Fruit fly (Drosophila melanogaster) whole organism, wandering third instar larva: ENCODE results near the gene dbo.
A peak's percentile ranks its signal among the peaks of the same experiment; 100 is the strongest.

Source experiments
- Abd-B ChIP-seq: fragments of >200 bp; optimal IDR thresholded peaks from 2 replicates; lab custom pipeline; 2017; ENCODE audit warnings: missing biosample characterization, missing genetic modification characterization
- CG32264 ChIP-seq: fragments of 200-800 bp; sonication (Bioruptor generic); optimal IDR thresholded peaks from 2 replicates; lab custom pipeline; 2016; ENCODE audit warnings: missing biosample characterization, missing genetic modification characterization
- CG9705 ChIP-seq: fragments of 200-800 bp; sonication (Bioruptor generic); optimal IDR thresholded peaks from 2 replicates; lab custom pipeline; 2018; ENCODE audit warnings: missing biosample characterization, mild to moderate bottlenecking, missing genetic modification characterization
- CrebA ChIP-seq: fragments of 200-800 bp; sonication (Bioruptor generic); optimal IDR thresholded peaks from 2 replicates; lab custom pipeline; 2016; ENCODE audit warnings: missing biosample characterization, mild to moderate bottlenecking, missing genetic modification characterization, borderline replicate concordance
- Dfd ChIP-seq: fragments of >200 bp; optimal IDR thresholded peaks from 2 replicates; lab custom pipeline; 2017; ENCODE audit warnings: missing biosample characterization, missing genetic modification characterization
- Dif ChIP-seq: fragments of 200-275, 200-300 bp; sonication (Bioruptor generic); optimal IDR thresholded peaks from 2 replicates; lab custom pipeline; 2018; ENCODE audit warnings: missing biosample characterization, missing genetic modification characterization; ENCODE audit not compliant: partially characterized antibody
- GATAd ChIP-seq: sonication (Bioruptor generic); optimal IDR thresholded peaks from 2 replicates; lab custom pipeline; 2016; ENCODE audit warnings: missing biosample characterization, missing genetic modification characterization
- HLH106 ChIP-seq: fragments of 200-800 bp; optimal IDR thresholded peaks from 3 replicates; lab custom pipeline; 2019; ENCODE audit warnings: missing biosample characterization, mild to moderate bottlenecking, missing genetic modification characterization, moderate library complexity
- Hnf4 ChIP-seq: fragments of 200-800 bp; sonication (Bioruptor generic); optimal IDR thresholded peaks from 2 replicates; lab custom pipeline; 2016; ENCODE audit warnings: missing biosample characterization, mild to moderate bottlenecking, missing genetic modification characterization
- Hr78 ChIP-seq: fragments of >200 bp; optimal IDR thresholded peaks from 2 replicates; lab custom pipeline; 2017; ENCODE audit warnings: missing biosample characterization, missing genetic modification characterization
- Hr83 ChIP-seq: fragments of 200-300 bp; sonication (Bioruptor generic); optimal IDR thresholded peaks from 2 replicates; lab custom pipeline; 2016; ENCODE audit warnings: missing biosample characterization, mild to moderate bottlenecking, missing genetic modification characterization, moderate library complexity; ENCODE audit not compliant: poor library complexity, severe bottlenecking
- Jra ChIP-seq: sonication (Bioruptor generic); optimal IDR thresholded peaks from 2 replicates; lab custom pipeline; 2016; ENCODE audit warnings: missing biosample characterization, missing genetic modification characterization
- Mio ChIP-seq: sonication (Bioruptor generic); optimal IDR thresholded peaks from 2 replicates; lab custom pipeline; 2016; ENCODE audit warnings: missing biosample characterization, missing genetic modification characterization
- Myc ChIP-seq: fragments of >200 bp; optimal IDR thresholded peaks from 2 replicates; lab custom pipeline; 2017
- N ChIP-seq: fragments of >200 bp; optimal IDR thresholded peaks from 2 replicates; lab custom pipeline; 2018; ENCODE audit warnings: missing biosample characterization, missing external identifiers, missing genetic modification characterization
- OdsH ChIP-seq: fragments of 200-800 bp; sonication (Bioruptor generic); optimal IDR thresholded peaks from 2 replicates; lab custom pipeline; 2016; ENCODE audit warnings: missing biosample characterization, mild to moderate bottlenecking, missing genetic modification characterization
- Rel ChIP-seq, 2 experiments: fragments of 200-800 bp; sonication (Bioruptor generic) in 1 of 2; optimal IDR thresholded peaks; 2 replicates in 1 of 2; 3 replicates in 1 of 2; lab custom pipeline; 2016 to 2019; ENCODE audit warnings: mild to moderate bottlenecking in 2 of 2, missing biosample characterization in 2 of 2, missing genetic modification characterization in 2 of 2, moderate library complexity in 1 of 2
- Sp1 ChIP-seq: fragments of 200-800 bp; sonication (Bioruptor generic); optimal IDR thresholded peaks from 3 replicates; lab custom pipeline; 2019; ENCODE audit warnings: missing biosample characterization, mild to moderate bottlenecking, missing genetic modification characterization, moderate library complexity
- Vsx2 ChIP-seq: fragments of 200-300, 225-300 bp; sonication (Bioruptor generic); optimal IDR thresholded peaks from 2 replicates; lab custom pipeline; 2018; ENCODE audit warnings: missing biosample characterization, missing genetic modification characterization; ENCODE audit not compliant: partially characterized antibody
- br ChIP-seq: fragments of 200-800 bp; sonication (Bioruptor generic); optimal IDR thresholded peaks from 2 replicates; lab custom pipeline; 2016; ENCODE audit warnings: missing biosample characterization, missing genetic modification characterization
- brk ChIP-seq: fragments of 200-800 bp; sonication (Bioruptor generic); optimal IDR thresholded peaks from 2 replicates; lab custom pipeline; 2016; ENCODE audit warnings: missing biosample characterization, mild to moderate bottlenecking, missing genetic modification characterization
- dl ChIP-seq, 2 experiments: fragments of 175-275, 200-275 bp in 1 of 2; fragments of 200-275 bp in 1 of 2; sonication (Bioruptor generic); optimal IDR thresholded peaks; lab custom pipeline; 2018; ENCODE audit warnings: mild to moderate bottlenecking in 2 of 2, missing biosample characterization in 2 of 2, missing genetic modification characterization in 2 of 2, moderate library complexity in 2 of 2; ENCODE audit not compliant: partially characterized antibody in 2 of 2, insufficient read depth in 1 of 2
- dmrt93B ChIP-seq: fragments of 200-800 bp; sonication (Bioruptor generic); optimal IDR thresholded peaks from 2 replicates; lab custom pipeline; 2018; ENCODE audit warnings: missing biosample characterization, mild to moderate bottlenecking, missing genetic modification characterization
- dsf ChIP-seq: sonication (Bioruptor generic); optimal IDR thresholded peaks from 2 replicates; lab custom pipeline; 2016; ENCODE audit warnings: missing biosample characterization, missing genetic modification characterization, borderline replicate concordance
- ey ChIP-seq: fragments of 200-800 bp; sonication (Bioruptor generic); optimal IDR thresholded peaks from 2 replicates; lab custom pipeline; 2016; ENCODE audit warnings: missing biosample characterization, missing genetic modification characterization
- foxo ChIP-seq, 2 experiments: fragments of 200-800 bp; sonication (Bioruptor generic); optimal IDR thresholded peaks; 2 replicates in 1 of 2; 3 replicates in 1 of 2; lab custom pipeline; 2016 to 2017; ENCODE audit warnings: missing biosample characterization in 2 of 2, missing genetic modification characterization in 2 of 2
- fru ChIP-seq: fragments of 200-800 bp; sonication (Bioruptor generic); optimal IDR thresholded peaks from 3 replicates; lab custom pipeline; 2016; ENCODE audit warnings: missing biosample characterization, mild to moderate bottlenecking, missing genetic modification characterization
- h ChIP-seq: fragments of 200-800 bp; sonication (Bioruptor generic); optimal IDR thresholded peaks from 3 replicates; lab custom pipeline; 2016; ENCODE audit warnings: missing biosample characterization, mild to moderate bottlenecking, missing genetic modification characterization
- jim ChIP-seq: fragments of 175-275, 200-325 bp; sonication (Bioruptor generic); optimal IDR thresholded peaks from 2 replicates; lab custom pipeline; 2016; ENCODE audit warnings: missing biosample characterization, mild to moderate bottlenecking, missing genetic modification characterization
- lola ChIP-seq: fragments of >200 bp; optimal IDR thresholded peaks from 2 replicates; lab custom pipeline; 2017; ENCODE audit warnings: missing biosample characterization, missing genetic modification characterization
- pan ChIP-seq: fragments of >200 bp; optimal IDR thresholded peaks from 2 replicates; lab custom pipeline; 2017
- psq ChIP-seq: fragments of 200-800 bp; sonication (Bioruptor generic); optimal IDR thresholded peaks from 3 replicates; lab custom pipeline; 2017; ENCODE audit warnings: missing biosample characterization, mild to moderate bottlenecking, missing genetic modification characterization, moderate library complexity
- rgr ChIP-seq: fragments of 200-800 bp; sonication (Bioruptor generic); optimal IDR thresholded peaks from 3 replicates; lab custom pipeline; 2016; ENCODE audit warnings: missing biosample characterization, mild to moderate bottlenecking, missing genetic modification characterization
- sage ChIP-seq: fragments of 200-800 bp; sonication (Bioruptor generic); optimal IDR thresholded peaks from 2 replicates; lab custom pipeline; 2016; ENCODE audit warnings: missing biosample characterization, mild to moderate bottlenecking, missing genetic modification characterization
- sv ChIP-seq: fragments of 200-800 bp; sonication (Bioruptor generic); optimal IDR thresholded peaks from 3 replicates; lab custom pipeline; 2016; ENCODE audit warnings: missing biosample characterization, missing genetic modification characterization
- tai ChIP-seq: sonication (Bioruptor generic); optimal IDR thresholded peaks from 2 replicates; lab custom pipeline; 2016; ENCODE audit warnings: missing biosample characterization, missing genetic modification characterization
- usp ChIP-seq: fragments of >200 bp; optimal IDR thresholded peaks from 2 replicates; lab custom pipeline; 2017; ENCODE audit warnings: missing biosample characterization, missing genetic modification characterization
- woc ChIP-seq: sonication (Bioruptor generic); optimal IDR thresholded peaks from 2 replicates; lab custom pipeline; 2016; ENCODE audit warnings: missing biosample characterization, mild to moderate bottlenecking, missing genetic modification characterization

The dbo gene

dm6 chr3L:15826985-15827635 is 422 bp downstream of the dbo start:
- TF ChIP-seq HLH106 (tag; lab: Kevin White, UChicago) (peak; percentile 90), Mio (no peak), Hr78 (GFP tag; lab: Kevin White, UChicago) (no peak), Hnf4 (peak; percentile 61), Dfd (GFP tag; lab: Kevin White, UChicago) (no peak), rgr (peak; percentile 87), usp (GFP tag; lab: Kevin White, UChicago) (no peak), Abd-B (GFP tag; lab: Kevin White, UChicago) (no peak), OdsH (peak; percentile 88), h (GFP tag; lab: Kevin White, UChicago) (peak; percentile 81), woc (peak; percentile 38), jim (GFP tag; lab: Kevin White, UChicago) (no peak), dl (GFP tag; optimal IDR thresholded peaks at IDR 0.05; lab: Kevin White, UChicago; ENCODE audit: insufficient read depth in 1 of 2, partially characterized antibody in 2 of 2) (no peak), br (GFP tag; lab: Kevin White, UChicago) (peak; percentile 63), fru (GFP tag; lab: Kevin White, UChicago) (peak; percentile 85), Jra (GFP tag; lab: Kevin White, UChicago) (no peak), foxo (GFP tag; optimal IDR thresholded peaks at IDR 0.05; lab: Kevin White, UChicago) (peak in 1 of 2 experiments; percentile 90), dsf (GFP tag; lab: Kevin White, UChicago) (no peak), psq (GFP tag; lab: Kevin White, UChicago) (peak; percentile 78), Dif (no peak), sage (peak; percentile 29), Myc (lab: Kevin White, UChicago) (no peak), pan (lab: Kevin White, UChicago) (no peak), CrebA (GFP tag; lab: Kevin White, UChicago) (no peak), brk (GFP tag; lab: Kevin White, UChicago) (peak; percentile 57), CG32264 (no peak), tai (GFP tag; lab: Kevin White, UChicago) (peak; percentile 15), sv (GFP tag; lab: Kevin White, UChicago) (peak; percentile 40), Rel (GFP tag; optimal IDR thresholded peaks at IDR 0.05; lab: Kevin White, UChicago) (no peak), Rel (tag; optimal IDR thresholded peaks at IDR 0.05; lab: Kevin White, UChicago) (peak; percentile 58), ey (GFP tag; lab: Kevin White, UChicago) (peak; percentile 76), Hr83 (GFP tag; lab: Kevin White, UChicago) (no peak), N (GFP tag; lab: Kevin White, UChicago) (no peak), lola (peak; percentile 12), CG9705 (GFP tag; lab: Kevin White, UChicago) (peak; percentile 72), dmrt93B (GFP tag; lab: Kevin White, UChicago) (peak; percentile 82), GATAd (GFP tag; lab: Kevin White, UChicago) (no peak), Vsx2 (GFP tag; lab: Kevin White, UChicago) (no peak), Sp1 (peak; percentile 94)

dm6 chr3L:15832146-15832545 is 5.5 kb downstream of the dbo start, which contains the start of gene CG12713:
Gene CG12713 (plus strand): TSS chr3L:15832464.
- TF ChIP-seq tai (GFP tag; lab: Kevin White, UChicago) (peak; percentile 21), br (GFP tag; lab: Kevin White, UChicago) (no peak), OdsH (no peak), GATAd (GFP tag; lab: Kevin White, UChicago) (no peak), Dif (no peak), Mio (no peak), dsf (GFP tag; lab: Kevin White, UChicago) (no peak), Hr78 (GFP tag; lab: Kevin White, UChicago) (no peak), woc (peak; percentile 44), fru (GFP tag; lab: Kevin White, UChicago) (no peak), Myc (lab: Kevin White, UChicago) (peak; percentile 91), Hnf4 (peak; percentile 26), h (GFP tag; lab: Kevin White, UChicago) (peak; percentile 19), psq (GFP tag; lab: Kevin White, UChicago) (no peak)
